Worm (Caenorhabditis elegans) whole organism, mixed stage, embryonic: ENCODE measurements around the gene F32D8.14.

ENCODE experiments used
- ham-2 ChIP-seq: fragments of 200-800 bp; sonication (Bioruptor generic); optimal IDR thresholded peaks from 2 replicates; lab custom pipeline; 2018; ENCODE audit warnings: mild to moderate bottlenecking, missing genetic modification characterization, missing compliant biosample characterization
- pha-4 ChIP-seq: fragments of 150-350 bp; optimal IDR thresholded peaks from 2 replicates; lab custom pipeline; 2018; ENCODE audit warnings: missing biosample characterization, missing genetic modification reagents, missing genetic modification characterization
- sem-2 ChIP-seq: fragments of 200-800 bp; sonication (Bioruptor generic); optimal IDR thresholded peaks from 2 replicates; lab custom pipeline; 2018; ENCODE audit warnings: mild to moderate bottlenecking, missing genetic modification characterization, missing compliant biosample characterization
- snpc-4 ChIP-seq: fragments of 150-350 bp; optimal IDR thresholded peaks from 2 replicates; lab custom pipeline; 2014; ENCODE audit warnings: missing biosample characterization, missing genetic modification characterization

DNA sequence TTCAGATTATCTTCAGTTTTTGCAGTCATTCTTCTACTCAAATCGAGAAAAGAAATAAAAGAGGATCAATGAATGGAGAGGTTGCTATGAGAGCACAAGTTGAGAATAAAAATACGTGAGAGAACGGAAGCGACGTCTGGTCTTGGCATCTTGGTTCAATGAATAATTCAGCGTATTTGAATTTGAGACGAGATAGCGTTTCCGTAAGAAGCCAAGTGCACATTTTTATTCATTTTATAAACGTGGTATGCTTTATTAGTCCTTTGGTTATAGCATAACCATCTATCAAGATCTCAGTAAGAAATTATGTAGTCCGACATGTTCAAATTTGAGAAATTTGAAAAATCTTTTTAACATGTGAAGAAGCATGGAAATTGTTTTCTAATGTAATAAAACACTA, 23.8 kb upstream of the F32D8.14 start, which contains the start of gene F58B4.2:
- TF ChIP-seq ham-2 (GFP tag; lab: Kevin White, UChicago): no peak
- no peak for TF ChIP-seq sem-2 (GFP tag; lab: Kevin White, UChicago)
- TF ChIP-seq pha-4 (tag; lab: Kevin White, UChicago): no peak
- TF ChIP-seq snpc-4 (tag; lab: Kevin White, UChicago): no peak
